Fruit fly (Drosophila melanogaster) whole organism, pupa: Measurements from ENCODE around the gene CG42798.

Experiments
- CG10348 ChIP-seq: fragments of 200-800 bp; sonication (Bioruptor generic); IDR thresholded peaks from 2 replicates; pipeline ENCODE4 v1.3.6; 2022; ENCODE audit warnings: missing biosample characterization, missing genetic modification characterization
- CG12605 ChIP-seq: fragments of 200-800 bp; sonication (Bioruptor generic); IDR thresholded peaks from 2 replicates; pipeline ENCODE4 v1.3.6; 2022; ENCODE audit warnings: missing biosample characterization, missing genetic modification characterization
- CG13204 ChIP-seq: fragments of 200-800 bp; sonication (Bioruptor generic); optimal IDR thresholded peaks from 2 replicates; lab custom pipeline; 2018; ENCODE audit warnings: missing biosample characterization, mild to moderate bottlenecking, missing genetic modification characterization, moderate library complexity
- CG14655 ChIP-seq: fragments of 200-800 bp; sonication (Bioruptor generic); optimal IDR thresholded peaks from 3 replicates; lab custom pipeline; 2017; ENCODE audit warnings: mild to moderate bottlenecking, missing biosample characterization, missing genetic modification reagents, missing genetic modification characterization
- CG15710 ChIP-seq: fragments of 200-800 bp; sonication (Bioruptor generic); optimal IDR thresholded peaks from 2 replicates; lab custom pipeline; 2018; ENCODE audit warnings: missing biosample characterization, mild to moderate bottlenecking, missing genetic modification characterization, moderate library complexity
- CG17806 ChIP-seq: fragments of 200-800 bp; sonication (Bioruptor generic); optimal IDR thresholded peaks from 2 replicates; lab custom pipeline; 2018; ENCODE audit warnings: missing biosample characterization, mild to moderate bottlenecking, missing genetic modification characterization, moderate library complexity
- CG32121 ChIP-seq: fragments of 200-800 bp; sonication (Bioruptor generic); IDR thresholded peaks from 2 replicates; pipeline ENCODE4 v1.3.6; 2022; ENCODE audit warnings: missing biosample characterization, missing genetic modification characterization
- CG34367 ChIP-seq: fragments of 200-800 bp; sonication (Bioruptor generic); optimal IDR thresholded peaks from 2 replicates; lab custom pipeline; 2018; ENCODE audit warnings: missing biosample characterization, mild to moderate bottlenecking, missing genetic modification characterization
- CG4496 ChIP-seq: fragments of 200-800 bp; sonication (Bioruptor generic); IDR thresholded peaks from 3 replicates; pipeline ENCODE4 v1.3.6; 2022; ENCODE audit warnings: missing biosample characterization, missing genetic modification characterization
- CG8159 ChIP-seq: fragments of 200-800 bp; sonication (Bioruptor generic); optimal IDR thresholded peaks from 3 replicates; lab custom pipeline; 2018; ENCODE audit warnings: missing biosample characterization, mild to moderate bottlenecking, missing genetic modification characterization, moderate library complexity
- CG8301 ChIP-seq: fragments of 200-800 bp; sonication (Bioruptor generic); optimal IDR thresholded peaks from 2 replicates; lab custom pipeline; 2018; ENCODE audit warnings: missing biosample characterization, mild to moderate bottlenecking, missing genetic modification characterization
- CG9948 ChIP-seq: fragments of 200-800 bp; sonication (Bioruptor generic); optimal IDR thresholded peaks from 2 replicates; lab custom pipeline; 2018; ENCODE audit warnings: missing biosample characterization, mild to moderate bottlenecking, missing genetic modification characterization, moderate library complexity
- D1 ChIP-seq: fragments of 200-800 bp; sonication (Bioruptor generic); optimal IDR thresholded peaks from 2 replicates; lab custom pipeline; 2018; ENCODE audit warnings: missing biosample characterization, mild to moderate bottlenecking, missing genetic modification characterization, moderate library complexity
- EcR ChIP-seq: fragments of 200-800 bp; sonication (Bioruptor generic); optimal IDR thresholded peaks from 3 replicates; lab custom pipeline; 2019; ENCODE audit warnings: missing biosample characterization, missing genetic modification characterization, mild to moderate bottlenecking, moderate library complexity, missing genetic modification reagents
- Ets98B ChIP-seq: fragments of 200-800 bp; sonication (Bioruptor generic); IDR thresholded peaks from 2 replicates; pipeline ENCODE4 v1.3.6; 2022; ENCODE audit warnings: missing biosample characterization, missing genetic modification characterization
- Pif1A ChIP-seq: fragments of 200-800 bp; sonication (Bioruptor generic); optimal IDR thresholded peaks from 3 replicates; lab custom pipeline; 2016; ENCODE audit warnings: missing biosample characterization, missing genetic modification characterization
- Pif1B ChIP-seq: fragments of 200-800 bp; sonication (Bioruptor generic); optimal IDR thresholded peaks from 3 replicates; lab custom pipeline; 2016; ENCODE audit warnings: missing biosample characterization, missing genetic modification characterization
- Snoo ChIP-seq: fragments of 200-800 bp; sonication (Bioruptor generic); optimal IDR thresholded peaks from 3 replicates; lab custom pipeline; 2017; ENCODE audit warnings: missing biosample characterization, mild to moderate bottlenecking, missing genetic modification characterization, inconsistent platforms
- fd96Ca ChIP-seq: fragments of 200-800 bp; sonication (Bioruptor generic); IDR thresholded peaks from 3 replicates; pipeline ENCODE4 v1.3.6; 2022; ENCODE audit warnings: missing biosample characterization, missing genetic modification characterization
- gl ChIP-seq: fragments of 200-800 bp; sonication (Bioruptor generic); optimal IDR thresholded peaks from 2 replicates; lab custom pipeline; 2018; ENCODE audit warnings: missing biosample characterization, mild to moderate bottlenecking, missing genetic modification characterization
- rn ChIP-seq: fragments of 200-800 bp; sonication (Bioruptor generic); IDR thresholded peaks from 2 replicates; pipeline ENCODE4 v1.3.6; 2022; ENCODE audit warnings: missing biosample characterization, missing genetic modification characterization

Gene CG42798

DNA sequence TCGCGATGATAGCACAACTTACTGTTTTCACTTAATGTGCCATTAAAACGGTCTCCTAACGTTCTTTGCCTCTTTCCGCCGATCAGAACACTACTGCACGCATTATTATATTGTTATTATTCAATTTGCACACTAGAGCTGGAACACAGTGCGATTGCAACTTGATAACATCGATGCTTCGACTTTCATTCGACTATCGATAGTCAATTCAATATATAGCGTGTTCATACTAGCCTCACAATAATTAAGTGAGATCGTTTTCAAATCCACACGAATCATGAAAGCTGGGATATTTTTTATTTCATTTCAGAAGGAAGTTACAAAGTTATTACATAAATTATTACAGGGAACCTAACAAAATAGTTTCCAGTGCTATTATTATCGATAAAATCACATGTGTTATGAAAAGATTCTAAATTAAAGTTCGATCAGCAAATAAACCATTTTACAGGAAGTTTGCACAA is 5.2 kb upstream of the CG42798 start:
- TF ChIP-seq CG32121 (GFP tag; lab: Robert Waterston, UW), result peak; percentile 31; the same call in 1 of the 2 replicates
- TF ChIP-seq CG9948 (tag; lab: Kevin White, UChicago), result no peak
- TF ChIP-seq CG14655 (GFP tag; lab: Kevin White, UChicago), result no peak
- peak; percentile 57; the same call in 1 of the 3 replicates for TF ChIP-seq CG4496 (GFP tag; lab: Robert Waterston, UW)
- peak; percentile 7 for TF ChIP-seq Snoo (tag; lab: Kevin White, UChicago)
- peak; percentile 37; the same call in 1 of the 2 replicates for TF ChIP-seq Ets98B (GFP tag; lab: Robert Waterston, UW)
- no peak for TF ChIP-seq CG12605 (GFP tag; lab: Robert Waterston, UW)
- TF ChIP-seq D1 (tag; lab: Kevin White, UChicago), result peak; percentile 8

- TF ChIP-seq CG17806 (tag; lab: Kevin White, UChicago) (no peak), CG15710 (tag; lab: Kevin White, UChicago) (no peak), CG8301 (tag; lab: Kevin White, UChicago) (no peak), CG4496 (GFP tag; lab: Robert Waterston, UW) (peak; percentile 79), Pif1B (no peak), CG32121 (GFP tag; lab: Robert Waterston, UW) (no peak; the same call in 1 of the 2 replicates), CG13204 (GFP tag; lab: Kevin White, UChicago) (no peak), CG14655 (GFP tag; lab: Kevin White, UChicago) (peak; percentile 25), CG9948 (tag; lab: Kevin White, UChicago) (no peak), CG34367 (tag; lab: Kevin White, UChicago) (no peak), D1 (tag; lab: Kevin White, UChicago) (no peak), EcR (GFP tag; lab: Kevin White, UChicago) (no peak), fd96Ca (GFP tag; lab: Robert Waterston, UW) (peak; percentile 42; the same call in 2 of the 3 replicates), Ets98B (GFP tag; lab: Robert Waterston, UW) (peak; percentile 41), CG10348 (GFP tag; lab: Robert Waterston, UW) (no peak), CG8159 (tag; lab: Kevin White, UChicago) (no peak), rn (GFP tag; lab: Robert Waterston, UW) (peak; percentile 40; the same call in 1 of the 2 replicates), gl (tag; lab: Kevin White, UChicago) (no peak), Snoo (tag; lab: Kevin White, UChicago) (no peak), CG12605 (GFP tag; lab: Robert Waterston, UW) (no peak), Pif1A (GFP tag; lab: Kevin White, UChicago) (peak; percentile 7)
Measured at dm6 chr3R:17402434-17402833, 4.0 kb upstream of the CG42798 start, which contains the start of gene Sur-8. Gene Sur-8 (minus strand): TSS chr3R:17402515.

- TF ChIP-seq CG4496 (GFP tag; lab: Robert Waterston, UW) (no peak), Pif1A (GFP tag; lab: Kevin White, UChicago) (no peak), Snoo (tag; lab: Kevin White, UChicago) (no peak), CG12605 (GFP tag; lab: Robert Waterston, UW) (no peak), CG8159 (tag; lab: Kevin White, UChicago) (no peak), Pif1B (no peak), CG8301 (tag; lab: Kevin White, UChicago) (no peak), CG14655 (GFP tag; lab: Kevin White, UChicago) (no peak), gl (tag; lab: Kevin White, UChicago) (no peak), CG17806 (tag; lab: Kevin White, UChicago) (no peak), CG13204 (GFP tag; lab: Kevin White, UChicago) (no peak)
- TF ChIP-seq, all 21 proteins: peak for 0
Measured at dm6 chr3R:17403188-17403587, 3.3 kb upstream of the CG42798 start, which contains the start of gene CG34279. Gene CG34279 (minus strand): TSS chr3R:17403288.

- no peak for TF ChIP-seq Ets98B (GFP tag; lab: Robert Waterston, UW)
- TF ChIP-seq CG13204 (GFP tag; lab: Kevin White, UChicago), result no peak
- no peak for TF ChIP-seq CG15710 (tag; lab: Kevin White, UChicago)
- no peak for TF ChIP-seq Pif1B
- TF ChIP-seq CG8301 (tag; lab: Kevin White, UChicago), result no peak
- no peak for TF ChIP-seq CG32121 (GFP tag; lab: Robert Waterston, UW)
- TF ChIP-seq fd96Ca (GFP tag; lab: Robert Waterston, UW), result no peak
- TF ChIP-seq CG9948 (tag; lab: Kevin White, UChicago), result no peak
- TF ChIP-seq Pif1A (GFP tag; lab: Kevin White, UChicago), result no peak
- TF ChIP-seq CG4496 (GFP tag; lab: Robert Waterston, UW), result no peak
- no peak for TF ChIP-seq CG8159 (tag; lab: Kevin White, UChicago)
- TF ChIP-seq EcR (GFP tag; lab: Kevin White, UChicago), result no peak
- TF ChIP-seq CG10348 (GFP tag; lab: Robert Waterston, UW), result no peak
- no peak for TF ChIP-seq CG14655 (GFP tag; lab: Kevin White, UChicago)
- no peak for TF ChIP-seq rn (GFP tag; lab: Robert Waterston, UW)
- no peak for TF ChIP-seq CG17806 (tag; lab: Kevin White, UChicago)
- no peak for TF ChIP-seq CG12605 (GFP tag; lab: Robert Waterston, UW)
- no peak for TF ChIP-seq Snoo (tag; lab: Kevin White, UChicago)
- TF ChIP-seq, all 21 proteins: peak for 0
Measured at dm6 chr3R:17403618-17404017, 2.9 kb upstream of the CG42798 start, which contains the start of gene CG34280. Gene CG34280 (minus strand): TSS chr3R:17403718.

- no peak for TF ChIP-seq Pif1B
- TF ChIP-seq Ets98B (GFP tag; lab: Robert Waterston, UW), result no peak
- TF ChIP-seq CG12605 (GFP tag; lab: Robert Waterston, UW), result no peak
- TF ChIP-seq CG8159 (tag; lab: Kevin White, UChicago), result no peak
- no peak for TF ChIP-seq CG32121 (GFP tag; lab: Robert Waterston, UW)
- no peak for TF ChIP-seq Pif1A (GFP tag; lab: Kevin White, UChicago)
- TF ChIP-seq CG14655 (GFP tag; lab: Kevin White, UChicago), result no peak
- no peak for TF ChIP-seq D1 (tag; lab: Kevin White, UChicago)
- TF ChIP-seq CG13204 (GFP tag; lab: Kevin White, UChicago), result no peak
- no peak for TF ChIP-seq gl (tag; lab: Kevin White, UChicago)
- no peak for TF ChIP-seq rn (GFP tag; lab: Robert Waterston, UW)
- no peak for TF ChIP-seq CG17806 (tag; lab: Kevin White, UChicago)
- TF ChIP-seq CG10348 (GFP tag; lab: Robert Waterston, UW), result no peak
- TF ChIP-seq CG4496 (GFP tag; lab: Robert Waterston, UW), result no peak
- TF ChIP-seq CG34367 (tag; lab: Kevin White, UChicago), result no peak
- no peak for TF ChIP-seq Snoo (tag; lab: Kevin White, UChicago)
- no peak for TF ChIP-seq CG9948 (tag; lab: Kevin White, UChicago)
- TF ChIP-seq CG15710 (tag; lab: Kevin White, UChicago), result no peak
Measured at dm6 chr3R:17404155-17404554, 2.3 kb upstream of the CG42798 start.
